Fruit fly (Drosophila melanogaster): ENCODE measurements around the gene MED30.
A peak's percentile ranks its signal among the peaks of the same experiment; 100 is the strongest.

MED30 gene

dm6 chr3L:648155-649024 is 5.5 kb downstream of the MED30 start, which contains the start of gene Gale (continued):
- TF ChIP-seq CG1792 (GFP tag; optimal IDR thresholded peaks at IDR 0.05), result no peak
- TF ChIP-seq CG42726 (GFP tag; IDR thresholded peaks at IDR 0.05; ENCODE audit: partially characterized antibody), result peak; percentile 45; the same call in 1 of the 2 replicates
- no peak for TF ChIP-seq CG7271 (tag; optimal IDR thresholded peaks at IDR 0.05)
- TF ChIP-seq CG12104 (GFP tag; optimal IDR thresholded peaks at IDR 0.05), result peak; percentile 49
- TF ChIP-seq Fer1 (GFP tag; optimal IDR thresholded peaks at IDR 0.05), result peak; percentile 24
- peak; percentile 55 for TF ChIP-seq Rfx (GFP tag; IDR thresholded peaks at IDR 0.05)
- peak in 1 of 2 experiments; percentile 62 for TF ChIP-seq Eip74EF (GFP tag; optimal IDR thresholded peaks at IDR 0.05)
- peak; percentile 66 for TF ChIP-seq BEAF-32 (GFP tag; optimal IDR thresholded peaks at IDR 0.05)
- peak; percentile 97 for TF ChIP-seq chinmo (GFP tag; IDR thresholded peaks at IDR 0.05; ENCODE audit: partially characterized antibody)
- TF ChIP-seq vnd (GFP tag; IDR thresholded peaks at IDR 0.05; ENCODE audit: partially characterized antibody), result peak; percentile 53; the same call in 1 of the 3 replicates
- TF ChIP-seq CG30431 (GFP tag; optimal IDR thresholded peaks at IDR 0.05), result no peak
- TF ChIP-seq jing (GFP tag; optimal IDR thresholded peaks at IDR 0.05), result no peak
- TF ChIP-seq amos (GFP tag; IDR thresholded peaks at IDR 0.05; ENCODE audit: partially characterized antibody), result peak; percentile 73
- TF ChIP-seq CG13624 (GFP tag; optimal IDR thresholded peaks at IDR 0.05), result peak; percentile 46
- TF ChIP-seq Dp (GFP tag; optimal IDR thresholded peaks at IDR 0.05), result peak; percentile 71
- 0 out of 2 replicates have a peak, but pooled peaks have one; percentile 11 for TF ChIP-seq CG31441 (GFP tag; IDR thresholded peaks at IDR 0.05)
- TF ChIP-seq CG17612 (GFP tag; IDR thresholded peaks at IDR 0.05), result no peak
- TF ChIP-seq sob (GFP tag; IDR thresholded peaks at IDR 0.05), result peak; percentile 27; the same call in 1 of the 2 replicates
- TF ChIP-seq bab2 (GFP tag; optimal IDR thresholded peaks at IDR 0.05), result peak; percentile 68
- TF ChIP-seq HLH3B (GFP tag; IDR thresholded peaks at IDR 0.05), result peak; percentile 20; the same call in 1 of the 2 replicates
- TF ChIP-seq MBD-R2 (GFP tag; IDR thresholded peaks at IDR 0.05), result peak; percentile 61
- peak; percentile 61; the same call in 1 of the 2 replicates for TF ChIP-seq tna (GFP tag; IDR thresholded peaks at IDR 0.05; ENCODE audit: partially characterized antibody)
- TF ChIP-seq CG14710 (tag; optimal IDR thresholded peaks at IDR 0.05), result peak; percentile 22
- TF ChIP-seq CG13287 (GFP tag; IDR thresholded peaks at IDR 0.05; ENCODE audit: partially characterized antibody), result peak; percentile 76
- TF ChIP-seq row (GFP tag; IDR thresholded peaks at IDR 0.05), result peak; percentile 42; the same call in 2 of the 3 replicates
- TF ChIP-seq jumu (GFP tag; optimal IDR thresholded peaks at IDR 0.05), result peak; percentile 2
- peak; percentile 68 for TF ChIP-seq ftz-f1 (GFP tag; optimal IDR thresholded peaks at IDR 0.05)
- TF ChIP-seq Ets65A (GFP tag), result peak; percentile 86
- peak; percentile 60; the same call in 2 of the 3 replicates for TF ChIP-seq CG34224 (GFP tag; IDR thresholded peaks at IDR 0.05; ENCODE audit: partially characterized antibody)
- TF ChIP-seq phol (tag; optimal IDR thresholded peaks at IDR 0.05), result peak; percentile 6
- TF ChIP-seq Neu2 (GFP tag; optimal IDR thresholded peaks at IDR 0.05; ENCODE audit: borderline replicate concordance), result no peak
- TF ChIP-seq CG1603 (tag; optimal IDR thresholded peaks at IDR 0.05), result peak; percentile 27
- TF ChIP-seq Sry-δ (GFP tag; optimal IDR thresholded peaks at IDR 0.05), result peak; percentile 61
- TF ChIP-seq CG12155 (GFP tag; optimal IDR thresholded peaks at IDR 0.05), result no peak
- peak; percentile 66 for TF ChIP-seq unc-4 (GFP tag; IDR thresholded peaks at IDR 0.05; ENCODE audit: partially characterized antibody)
- peak; percentile 11 for TF ChIP-seq mirr (GFP tag; optimal IDR thresholded peaks at IDR 0.05)
- TF ChIP-seq inv (GFP tag; IDR thresholded peaks at IDR 0.05; ENCODE audit: partially characterized antibody), result peak; percentile 43; the same call in 1 of the 2 replicates
- TF ChIP-seq oc (tag; optimal IDR thresholded peaks at IDR 0.05), result no peak
- TF ChIP-seq Deaf1 (tag; optimal IDR thresholded peaks at IDR 0.05), result peak; percentile 47
- peak; percentile 41 for TF ChIP-seq cwo (GFP tag; optimal IDR thresholded peaks at IDR 0.05)
- peak; percentile 7 for TF ChIP-seq gfzf (GFP tag; optimal IDR thresholded peaks at IDR 0.05)
- peak; percentile 60; the same call in 1 of the 2 replicates for TF ChIP-seq hbn (GFP tag; IDR thresholded peaks at IDR 0.05; ENCODE audit: partially characterized antibody)
- TF ChIP-seq Hand (GFP tag; optimal IDR thresholded peaks at IDR 0.05), result no peak
- peak; percentile 55; the same call in 2 of the 3 replicates for TF ChIP-seq CG11560 (tag; IDR thresholded peaks at IDR 0.05)
- TF ChIP-seq Xbp1 (GFP tag; optimal IDR thresholded peaks at IDR 0.05), result no peak
- TF ChIP-seq onecut (GFP tag; IDR thresholded peaks at IDR 0.05), result peak; percentile 38; the same call in 1 of the 2 replicates

All from whole organism, embryonic.